Worm (Caenorhabditis elegans) whole organism, L2 larva: ENCODE results near the gene ilys-4.

Source experiments
- aly-2 ChIP-seq: fragments of 150-350 bp; optimal IDR thresholded peaks from 2 replicates; lab custom pipeline; 2014; ENCODE audit warnings: missing biosample characterization, missing genetic modification characterization
- ama-1 ChIP-seq: fragments of 150-350 bp; optimal IDR thresholded peaks from 2 replicates; lab custom pipeline; 2018; ENCODE audit warnings: inconsistent platforms
- blmp-1 ChIP-seq: sonication (generic microtip); optimal IDR thresholded peaks from 2 replicates; lab custom pipeline; 2017; ENCODE audit warnings: missing genetic modification characterization, mild to moderate bottlenecking, missing compliant biosample characterization, antibody characterized with exemption, moderate library complexity; ENCODE audit not compliant: insufficient read depth
- elt-3 ChIP-seq: sonication (generic microtip); optimal IDR thresholded peaks from 2 replicates; lab custom pipeline; 2017; ENCODE audit warnings: missing biosample characterization, missing genetic modification characterization
- nhr-12 ChIP-seq: fragments of 150-350 bp; optimal IDR thresholded peaks from 2 replicates; lab custom pipeline; 2014; ENCODE audit warnings: missing biosample characterization, missing genetic modification characterization
- nhr-77 ChIP-seq: fragments of 150-350 bp; optimal IDR thresholded peaks from 2 replicates; lab custom pipeline; 2014; ENCODE audit warnings: missing biosample characterization, missing genetic modification characterization
- unc-62 ChIP-seq: fragments of 150-350 bp; optimal IDR thresholded peaks from 2 replicates; lab custom pipeline; 2014; ENCODE audit warnings: missing biosample characterization, missing genetic modification reagents, missing genetic modification characterization

ce11 chrIV:7933733-7934132 is 36.4 kb upstream of the ilys-4 start, which contains the start of gene bbs-2:
- TF ChIP-seq unc-62 (GFP tag; lab: Kevin White, UChicago): no peak
- TF ChIP-seq elt-3 (tag; lab: Kevin White, UChicago): no peak
- TF ChIP-seq aly-2: no peak
- TF ChIP-seq ama-1: no peak
- TF ChIP-seq nhr-12 (tag; lab: Kevin White, UChicago): no peak
- TF ChIP-seq blmp-1 (tag; lab: Kevin White, UChicago): no peak
- TF ChIP-seq nhr-77 (tag; lab: Kevin White, UChicago): no peak
